Worm (Caenorhabditis elegans) whole organism, L1 larva: Measurements from ENCODE around the gene cdc-73.

ENCODE experiments used
- jun-1 ChIP-seq: fragments of 150-350 bp; optimal IDR thresholded peaks from 2 replicates; lab custom pipeline; 2014; ENCODE audit warnings: missing biosample characterization, missing genetic modification reagents, missing genetic modification characterization
- mdl-1 ChIP-seq, 2 experiments: fragments of 150-350 bp; optimal IDR thresholded peaks; 2 replicates each; lab custom pipeline; 2014 to 2017; ENCODE audit warnings: missing biosample characterization in 2 of 2, missing genetic modification characterization in 2 of 2, inconsistent platforms in 1 of 2

- no peak for TF ChIP-seq jun-1 (tag; lab: Kevin White, UChicago)
- no peak for TF ChIP-seq mdl-1 (tag; optimal IDR thresholded peaks at IDR 0.05; lab: Kevin White, UChicago)
Observed at ce11 chrIV:4082599-4082998, 40.2 kb downstream of the cdc-73 start.
